Worm (Caenorhabditis elegans) whole organism, L4/young adult: Measurements from ENCODE around the gene T26E4.18.

Source experiments
- W03F9.2 ChIP-seq: fragments of 150-350 bp; optimal IDR thresholded peaks from 2 replicates; lab custom pipeline; 2014; ENCODE audit warnings: missing biosample characterization, missing genetic modification characterization
- him-1 ChIP-seq: sonication (generic microtip); optimal IDR thresholded peaks from 2 replicates; lab custom pipeline; 2016; ENCODE audit warnings: missing genotype, missing genetic modification reagents, missing genetic modification characterization, missing compliant biosample characterization

- TF ChIP-seq W03F9.2 (tag; lab: Kevin White, UChicago), result no peak
- TF ChIP-seq him-1 (tag; lab: Kevin White, UChicago), result no peak
Observed at ce11 chrV:15821398-15821797, 17.8 kb upstream of the T26E4.18 start, which contains the start of gene srbc-49.
